Worm (Caenorhabditis elegans) whole organism, L1 larva: ENCODE results near the gene air-1.

Experiments used
- C04F5.9 ChIP-seq: sonication (generic microtip); optimal IDR thresholded peaks from 2 replicates; lab custom pipeline; 2016; ENCODE audit warnings: missing genetic modification characterization, missing compliant biosample characterization
- C16A3.4 ChIP-seq: fragments of 150-350 bp; optimal IDR thresholded peaks from 2 replicates; lab custom pipeline; 2014; ENCODE audit warnings: missing biosample characterization, missing genetic modification characterization
- F16B12.6 ChIP-seq: fragments of 150-350 bp; optimal IDR thresholded peaks from 2 replicates; lab custom pipeline; 2014; ENCODE audit warnings: missing biosample characterization, missing genetic modification characterization
- aha-1 ChIP-seq: fragments of 150-350 bp; optimal IDR thresholded peaks from 2 replicates; lab custom pipeline; 2014; ENCODE audit warnings: missing biosample characterization, missing genetic modification characterization
- ama-1 ChIP-seq: fragments of 150-350 bp; optimal IDR thresholded peaks from 2 replicates; lab custom pipeline; 2014
- blmp-1 ChIP-seq: fragments of 150-350 bp; optimal IDR thresholded peaks from 2 replicates; lab custom pipeline; 2014; ENCODE audit warnings: missing biosample characterization, missing genetic modification characterization
- dpl-1 ChIP-seq, 3 experiments: fragments of 150-350 bp in 2 of 3; sonication (generic microtip) in 1 of 3; optimal IDR thresholded peaks; 2 replicates each; lab custom pipeline; 2014 to 2017; ENCODE audit warnings: missing biosample characterization in 3 of 3, missing genetic modification characterization in 3 of 3, missing genetic modification reagents in 3 of 3
- efl-1 ChIP-seq, 4 experiments: fragments of 150-350 bp; optimal IDR thresholded peaks in 3 of 4; peaks in 1 of 4; 1 replicate in 1 of 4; 2 replicates in 3 of 4; lab custom pipeline; 2014; ENCODE audit warnings: missing biosample characterization in 2 of 4, missing genetic modification characterization in 2 of 4, missing genetic modification reagents in 2 of 4
- elt-3 ChIP-seq, 6 experiments: fragments of 150-350 bp in 1 of 6; sonication (generic microtip); optimal IDR thresholded peaks; 2 replicates each; lab custom pipeline; 2017 to 2018; ENCODE audit warnings: missing biosample characterization in 6 of 6, missing genetic modification characterization in 6 of 6, inconsistent platforms in 1 of 6
- fkh-4 ChIP-seq: sonication (generic microtip); optimal IDR thresholded peaks from 2 replicates; lab custom pipeline; 2016; ENCODE audit warnings: missing compliant biosample characterization, missing genetic modification characterization, borderline replicate concordance
- hlh-17 ChIP-seq: fragments of 200-800 bp; sonication (Bioruptor generic); optimal IDR thresholded peaks from 2 replicates; lab custom pipeline; 2018; ENCODE audit warnings: missing genetic modification characterization, mild to moderate bottlenecking, missing compliant biosample characterization, moderate library complexity, borderline replicate concordance
- hlh-4 ChIP-seq: sonication (generic microtip); optimal IDR thresholded peaks from 2 replicates; lab custom pipeline; 2016; ENCODE audit warnings: mild to moderate bottlenecking, missing genetic modification characterization, missing compliant biosample characterization
- hpl-2 ChIP-seq: fragments of 150-350 bp; optimal IDR thresholded peaks from 2 replicates; lab custom pipeline; 2014; ENCODE audit warnings: missing biosample characterization, missing genetic modification reagents, missing genetic modification characterization
- irx-1 ChIP-seq: sonication (generic microtip); optimal IDR thresholded peaks from 2 replicates; lab custom pipeline; 2016; ENCODE audit warnings: missing genetic modification characterization, missing compliant biosample characterization
- jun-1 ChIP-seq: fragments of 150-350 bp; optimal IDR thresholded peaks from 2 replicates; lab custom pipeline; 2014; ENCODE audit warnings: missing biosample characterization, missing genetic modification reagents, missing genetic modification characterization
- lin-35 ChIP-seq, 2 experiments: fragments of 150-350 bp; optimal IDR thresholded peaks; 2 replicates each; lab custom pipeline; 2014; ENCODE audit warnings: missing biosample characterization in 2 of 2, missing genetic modification characterization in 2 of 2, missing genetic modification reagents in 2 of 2
- lin-39 ChIP-seq: fragments of 150-350 bp; optimal IDR thresholded peaks from 2 replicates; lab custom pipeline; 2014; ENCODE audit warnings: missing biosample characterization, missing genetic modification reagents, missing genetic modification characterization
- lir-3 ChIP-seq: sonication (generic microtip); optimal IDR thresholded peaks from 2 replicates; lab custom pipeline; 2016; ENCODE audit warnings: mild to moderate bottlenecking, missing genetic modification characterization, moderate library complexity, missing compliant biosample characterization; ENCODE audit not compliant: poor library complexity
- lsy-2 ChIP-seq, 2 experiments: fragments of 150-350 bp; optimal IDR thresholded peaks; 2 replicates each; lab custom pipeline; 2014; ENCODE audit warnings: missing biosample characterization in 2 of 2, missing genetic modification characterization in 2 of 2
- mdl-1 ChIP-seq, 2 experiments: fragments of 150-350 bp; optimal IDR thresholded peaks; 2 replicates each; lab custom pipeline; 2014 to 2017; ENCODE audit warnings: missing biosample characterization in 2 of 2, missing genetic modification characterization in 2 of 2, inconsistent platforms in 1 of 2
- mef-2 ChIP-seq: fragments of 150-350 bp; optimal IDR thresholded peaks from 2 replicates; lab custom pipeline; 2014; ENCODE audit warnings: missing biosample characterization, missing genetic modification characterization
- mep-1 ChIP-seq: fragments of 150-350 bp; optimal IDR thresholded peaks from 2 replicates; lab custom pipeline; 2014; ENCODE audit warnings: missing biosample characterization, missing genetic modification characterization
- nhr-19 ChIP-seq: fragments of 200-800 bp; sonication (Bioruptor generic); conservative IDR thresholded peaks from 2 replicates; pipeline ENCODE4 v1.3.6; 2022; ENCODE audit warnings: missing genetic modification characterization, missing compliant biosample characterization
- nhr-71 ChIP-seq: sonication (generic microtip); optimal IDR thresholded peaks from 2 replicates; lab custom pipeline; 2016; ENCODE audit warnings: mild to moderate bottlenecking, missing genetic modification characterization, moderate library complexity, missing compliant biosample characterization
- nhr-84 ChIP-seq: sonication (generic microtip); optimal IDR thresholded peaks from 2 replicates; lab custom pipeline; 2017; ENCODE audit warnings: missing biosample characterization, missing genetic modification characterization
- nhr-85 ChIP-seq: sonication (generic microtip); peaks from one replicate; lab custom pipeline; 2016; ENCODE audit warnings: missing genetic modification characterization, inconsistent platforms, missing compliant biosample characterization
- nhr-90 ChIP-seq: sonication (generic microtip); optimal IDR thresholded peaks from 2 replicates; lab custom pipeline; 2016; ENCODE audit warnings: mild to moderate bottlenecking, missing genetic modification characterization, missing compliant biosample characterization; ENCODE audit not compliant: poor library complexity
- pax-3 ChIP-seq: fragments of 200-800 bp; sonication (Bioruptor generic); optimal IDR thresholded peaks from 2 replicates; lab custom pipeline; 2018; ENCODE audit warnings: mild to moderate bottlenecking, missing genetic modification characterization, moderate library complexity, missing compliant biosample characterization
- pqm-1 ChIP-seq: sonication (generic microtip); optimal IDR thresholded peaks from 3 replicates; lab custom pipeline; 2017; ENCODE audit warnings: missing biosample characterization, missing genetic modification characterization
- rnt-1 ChIP-seq: sonication (generic microtip); optimal IDR thresholded peaks from 2 replicates; lab custom pipeline; 2016; ENCODE audit warnings: mild to moderate bottlenecking, missing genetic modification characterization, moderate library complexity, missing compliant biosample characterization
- skn-1 ChIP-seq: fragments of 150-350 bp; optimal IDR thresholded peaks from 2 replicates; lab custom pipeline; 2014; ENCODE audit warnings: missing biosample characterization, missing genetic modification characterization
- snpc-4 ChIP-seq: fragments of 150-350 bp; optimal IDR thresholded peaks from 2 replicates; lab custom pipeline; 2014; ENCODE audit warnings: missing biosample characterization, missing genetic modification characterization
- snu-23 ChIP-seq: sonication (generic microtip); optimal IDR thresholded peaks from 2 replicates; lab custom pipeline; 2016; ENCODE audit warnings: missing genetic modification characterization, missing compliant biosample characterization
- sup-37 ChIP-seq: fragments of 200-800 bp; sonication (Bioruptor generic); optimal IDR thresholded peaks from 2 replicates; lab custom pipeline; 2018; ENCODE audit warnings: mild to moderate bottlenecking, missing genetic modification characterization, missing compliant biosample characterization
- swsn-7 ChIP-seq: sonication (generic microtip); optimal IDR thresholded peaks from 2 replicates; lab custom pipeline; 2016; ENCODE audit warnings: missing genetic modification characterization, missing compliant biosample characterization
- unc-130 ChIP-seq: fragments of 150-350 bp; optimal IDR thresholded peaks from 2 replicates; lab custom pipeline; 2017; ENCODE audit warnings: missing biosample characterization, missing genetic modification characterization, inconsistent platforms
- unc-30 ChIP-seq: sonication (generic microtip); optimal IDR thresholded peaks from 2 replicates; lab custom pipeline; 2017; ENCODE audit warnings: missing biosample characterization, missing genetic modification characterization
- unc-62 ChIP-seq: fragments of 150-350 bp; optimal IDR thresholded peaks from 2 replicates; lab custom pipeline; 2014; ENCODE audit warnings: missing biosample characterization, missing genetic modification reagents, missing genetic modification characterization
- unc-86 ChIP-seq: sonication (generic microtip); optimal IDR thresholded peaks from 2 replicates; lab custom pipeline; 2016; ENCODE audit warnings: missing genetic modification characterization, missing compliant biosample characterization
- xbp-1 ChIP-seq: sonication (generic microtip); optimal IDR thresholded peaks from 2 replicates; lab custom pipeline; 2016; ENCODE audit warnings: missing genetic modification characterization, missing compliant biosample characterization
- zag-1 ChIP-seq: fragments of 150-350 bp; optimal IDR thresholded peaks from 2 replicates; lab custom pipeline; 2014; ENCODE audit warnings: missing biosample characterization, missing genetic modification characterization
- ztf-11 ChIP-seq, 2 experiments: sonication (generic microtip); optimal IDR thresholded peaks; 2 replicates each; lab custom pipeline; 2016 to 2017; ENCODE audit warnings: missing genetic modification characterization in 2 of 2, missing biosample characterization in 1 of 2, missing compliant biosample characterization in 1 of 2

air-1 gene

ce11 chrV:8228712-8229119, 7.4 kb downstream of the air-1 start (continued):
- TF ChIP-seq nhr-84 (tag; lab: Kevin White, UChicago) (no peak), skn-1 (tag; lab: Kevin White, UChicago) (peak; percentile 39), mep-1 (peak; percentile 79), F16B12.6 (tag; lab: Kevin White, UChicago) (peak; percentile 22), unc-30 (tag; lab: Kevin White, UChicago) (no peak), swsn-7 (tag; lab: Kevin White, UChicago) (peak; percentile 95), xbp-1 (tag; lab: Kevin White, UChicago) (peak; percentile 86), irx-1 (peak; percentile 81), sup-37 (peak; percentile 69)

ce11 chrV:8230056-8230455, 8.8 kb downstream of the air-1 start:
- TF ChIP-seq nhr-19 (GFP tag; lab: Robert Waterston, UW) (peak; percentile 23), lin-35 (GFP tag; optimal IDR thresholded peaks at IDR 0.05; lab: Kevin White, UChicago) (peak in 1 of 2 experiments; percentile 12), mdl-1 (tag; optimal IDR thresholded peaks at IDR 0.05; lab: Kevin White, UChicago) (no peak), C04F5.9 (tag; lab: Kevin White, UChicago) (no peak), xbp-1 (tag; lab: Kevin White, UChicago) (no peak), snu-23 (GFP tag; lab: Kevin White, UChicago) (peak; percentile 24), unc-86 (tag; lab: Kevin White, UChicago) (no peak), unc-30 (tag; lab: Kevin White, UChicago) (no peak), elt-3 (tag; optimal IDR thresholded peaks at IDR 0.05; lab: Kevin White, UChicago) (no peak), C16A3.4 (tag; lab: Kevin White, UChicago) (no peak), ztf-11 (tag; optimal IDR thresholded peaks at IDR 0.05; lab: Kevin White, UChicago) (no peak), blmp-1 (tag; lab: Kevin White, UChicago) (no peak), dpl-1 (GFP tag; optimal IDR thresholded peaks at IDR 0.05; lab: Kevin White, UChicago) (peak in 1 of 3 experiments; percentile 9), nhr-84 (tag; lab: Kevin White, UChicago) (no peak), jun-1 (no peak), sup-37 (no peak), mef-2 (no peak), rnt-1 (tag; lab: Kevin White, UChicago) (peak; percentile 33), snpc-4 (tag; lab: Kevin White, UChicago) (peak; percentile 73), aha-1 (tag; lab: Kevin White, UChicago) (no peak), unc-130 (tag; lab: Kevin White, UChicago) (no peak), lin-39 (tag; lab: Kevin White, UChicago) (no peak), lir-3 (tag; lab: Kevin White, UChicago) (no peak), zag-1 (tag; lab: Kevin White, UChicago) (no peak), ama-1 (lab: Kevin White, UChicago) (no peak), hlh-17 (GFP tag; lab: Kevin White, UChicago) (no peak), pqm-1 (tag; lab: Kevin White, UChicago) (no peak), hlh-4 (no peak), efl-1 (optimal IDR thresholded peaks at IDR 0.05; lab: Kevin White, UChicago) (peak in 1 of 2 experiments; percentile 24), efl-1 (GFP tag; optimal IDR thresholded peaks at IDR 0.05 in 1 of 2; lab: Kevin White, UChicago) (peak in 1 of 2 experiments; percentile 60), lsy-2 (tag; optimal IDR thresholded peaks at IDR 0.05; lab: Kevin White, UChicago) (peak in 1 of 2 experiments; percentile 11), unc-62 (GFP tag; lab: Kevin White, UChicago) (no peak), nhr-85 (tag; lab: Kevin White, UChicago) (no peak), hpl-2 (no peak), F16B12.6 (tag; lab: Kevin White, UChicago) (no peak), nhr-71 (tag; lab: Kevin White, UChicago) (peak; percentile 18), fkh-4 (tag; lab: Kevin White, UChicago) (no peak), pax-3 (tag; lab: Kevin White, UChicago) (no peak), nhr-90 (tag; lab: Kevin White, UChicago) (no peak)
